Worm (Caenorhabditis elegans) whole organism, late embryonic: ENCODE results near the gene srx-78.

Experiments
- dmd-4 ChIP-seq: sonication (generic microtip); optimal IDR thresholded peaks from 2 replicates; lab custom pipeline; 2016; ENCODE audit warnings: borderline replicate concordance, missing genetic modification characterization, missing compliant biosample characterization
- hlh-6 ChIP-seq: sonication (generic microtip); optimal IDR thresholded peaks from 2 replicates; lab custom pipeline; 2016; ENCODE audit warnings: missing genotype, missing genetic modification characterization, missing compliant biosample characterization
- npax-4 ChIP-seq: sonication (generic microtip); optimal IDR thresholded peaks from 2 replicates; lab custom pipeline; 2016; ENCODE audit warnings: missing genetic modification characterization, missing compliant biosample characterization

DNA sequence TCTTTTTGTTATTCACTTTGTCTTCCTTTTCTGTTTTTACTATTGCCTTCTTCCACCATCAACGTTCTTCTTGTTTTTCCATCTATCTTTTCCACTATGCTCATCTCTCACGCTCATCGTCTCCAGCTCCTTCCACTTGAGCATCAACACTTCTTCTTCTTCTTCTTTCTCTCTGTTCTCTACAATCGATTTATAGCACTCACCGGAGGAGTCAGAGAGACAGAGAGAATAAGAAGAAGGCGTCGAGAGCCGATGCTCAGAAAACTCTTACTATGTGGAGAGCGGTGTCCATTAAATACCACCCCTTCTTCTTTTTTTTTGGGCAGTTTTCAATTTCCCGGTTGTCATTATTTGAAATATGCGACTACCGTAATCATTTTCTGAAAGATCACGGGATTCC, 19.9 kb upstream of the srx-78 start:
- TF ChIP-seq dmd-4 (tag; lab: Kevin White, UChicago), result no peak
- no peak for TF ChIP-seq hlh-6 (tag; lab: Kevin White, UChicago)
- TF ChIP-seq npax-4 (tag; lab: Kevin White, UChicago), result no peak
